Worm (Caenorhabditis elegans) whole organism, L4 larva: ENCODE data around the gene exos-8.

ENCODE experiments used
- D1046.2 ChIP-seq: fragments of 200-800 bp; sonication (Bioruptor generic); IDR thresholded peaks from 2 replicates; pipeline ENCODE4 v1.3.6; 2022; ENCODE audit warnings: missing genetic modification characterization, missing compliant biosample characterization
- F10B5.3 ChIP-seq: sonication (generic microtip); optimal IDR thresholded peaks from 2 replicates; lab custom pipeline; 2016; ENCODE audit warnings: mild to moderate bottlenecking, missing genetic modification characterization, missing compliant biosample characterization
- F26F4.8 ChIP-seq: fragments of 200-800 bp; sonication (Bioruptor generic); conservative IDR thresholded peaks from 2 replicates; pipeline ENCODE4 v1.3.6; 2022; ENCODE audit warnings: missing genetic modification characterization, missing compliant biosample characterization
- F49E8.2 ChIP-seq: sonication (generic microtip); optimal IDR thresholded peaks from 2 replicates; lab custom pipeline; 2016; ENCODE audit warnings: missing compliant biosample characterization, mild to moderate bottlenecking, missing genetic modification characterization, borderline replicate concordance
- R02D3.7 ChIP-seq: fragments of 150-350 bp; sonication (generic microtip); optimal IDR thresholded peaks from 3 replicates; lab custom pipeline; 2014; ENCODE audit warnings: missing biosample characterization, missing genetic modification characterization
- T20F7.1 ChIP-seq: fragments of 200-800 bp; sonication (Bioruptor generic); optimal IDR thresholded peaks from 2 replicates; lab custom pipeline; 2018; ENCODE audit warnings: mild to moderate bottlenecking, missing genetic modification characterization, missing compliant biosample characterization
- T26A8.4 ChIP-seq: fragments of 200-800 bp; sonication (Bioruptor generic); IDR thresholded peaks from 2 replicates; pipeline ENCODE4 v1.3.6; 2022; ENCODE audit warnings: missing genetic modification characterization, missing compliant biosample characterization
- Y48G9A.11 ChIP-seq: fragments of 200-800 bp; sonication (Bioruptor generic); IDR thresholded peaks from 2 replicates; pipeline ENCODE4 v1.3.6; 2022; ENCODE audit warnings: missing genetic modification reagents, missing genetic modification characterization, missing compliant biosample characterization
- Y75B8A.6 ChIP-seq: fragments of 200-800 bp; sonication (Bioruptor generic); IDR thresholded peaks from 2 replicates; pipeline ENCODE4 v1.3.6; 2022; ENCODE audit warnings: missing genetic modification reagents, missing genetic modification characterization, missing compliant biosample characterization
- ZK546.5 ChIP-seq, 2 experiments: sonication (generic microtip); optimal IDR thresholded peaks; 2 replicates each; lab custom pipeline; 2017; ENCODE audit warnings: missing biosample characterization in 2 of 2, missing genetic modification characterization in 2 of 2
- arid-1 ChIP-seq: fragments of 200-800 bp; sonication (Bioruptor generic); conservative IDR thresholded peaks from 2 replicates; pipeline ENCODE4 v1.3.6; 2022; ENCODE audit warnings: missing genetic modification reagents, missing genetic modification characterization, missing compliant biosample characterization
- ceh-20 ChIP-seq: fragments of 200-800 bp; sonication (Bioruptor generic); IDR thresholded peaks from 2 replicates; pipeline ENCODE4 v1.3.6; 2022; ENCODE audit warnings: missing genetic modification reagents, missing genetic modification characterization, missing compliant biosample characterization
- ceh-28 ChIP-seq: fragments of 150-350 bp; optimal IDR thresholded peaks from 2 replicates; lab custom pipeline; 2014; ENCODE audit warnings: missing biosample characterization, missing genetic modification reagents, missing genetic modification characterization
- ceh-82 ChIP-seq: sonication (generic microtip); optimal IDR thresholded peaks from 2 replicates; lab custom pipeline; 2017; ENCODE audit warnings: missing biosample characterization, missing genetic modification characterization
- ctbp-1 ChIP-seq: fragments of 200-800 bp; sonication (Bioruptor generic); IDR thresholded peaks from 2 replicates; pipeline ENCODE4 v1.3.6; 2022; ENCODE audit warnings: missing genetic modification reagents, missing genetic modification characterization, missing compliant biosample characterization
- daf-16 ChIP-seq, 3 experiments: sonication (generic microtip); optimal IDR thresholded peaks; 2 replicates each; lab custom pipeline; 2016 to 2017; ENCODE audit warnings: missing genetic modification characterization in 3 of 3, missing genetic modification reagents in 3 of 3, mild to moderate bottlenecking in 2 of 3, missing compliant biosample characterization in 2 of 3, missing biosample characterization in 1 of 3, moderate library complexity in 1 of 3
- daf-19 ChIP-seq: fragments of 200-800 bp; sonication (Bioruptor generic); conservative IDR thresholded peaks from 2 replicates; pipeline ENCODE4 v1.3.6; 2022; ENCODE audit warnings: missing genetic modification characterization, missing compliant biosample characterization
- dpl-1 ChIP-seq: fragments of 150-350 bp; optimal IDR thresholded peaks from 2 replicates; lab custom pipeline; 2014; ENCODE audit warnings: missing biosample characterization, missing genetic modification reagents, missing genetic modification characterization
- duxl-1 ChIP-seq: sonication (generic microtip); optimal IDR thresholded peaks from 2 replicates; lab custom pipeline; 2016; ENCODE audit warnings: mild to moderate bottlenecking, missing genetic modification characterization, moderate library complexity, missing compliant biosample characterization; ENCODE audit not compliant: poor library complexity
- dve-1 ChIP-seq: sonication (generic microtip); optimal IDR thresholded peaks from 2 replicates; lab custom pipeline; 2017; ENCODE audit warnings: antibody characterized with exemption, mild to moderate bottlenecking, missing genetic modification characterization, missing compliant biosample characterization; ENCODE audit not compliant: insufficient read depth
- egl-43 ChIP-seq: fragments of 200-800 bp; sonication (Bioruptor generic); IDR thresholded peaks from 2 replicates; pipeline ENCODE4 v1.3.6; 2022; ENCODE audit warnings: missing genetic modification reagents, missing genetic modification characterization, missing compliant biosample characterization
- hif-1 ChIP-seq, 2 experiments: sonication (generic microtip); optimal IDR thresholded peaks; 2 replicates each; lab custom pipeline; 2016 to 2017; ENCODE audit warnings: missing compliant biosample characterization in 2 of 2, missing genetic modification characterization in 2 of 2, missing genetic modification reagents in 2 of 2, missing genotype in 2 of 2, mild to moderate bottlenecking in 1 of 2
- hlh-11 ChIP-seq: fragments of 200-800 bp; sonication (Bioruptor generic); optimal IDR thresholded peaks from 2 replicates; lab custom pipeline; 2018; ENCODE audit warnings: mild to moderate bottlenecking, missing genetic modification characterization, missing compliant biosample characterization
- hlh-30 ChIP-seq: sonication (generic microtip); optimal IDR thresholded peaks from 2 replicates; lab custom pipeline; 2017; ENCODE audit warnings: antibody characterized with exemption, mild to moderate bottlenecking, missing genetic modification characterization, missing compliant biosample characterization; ENCODE audit not compliant: insufficient read depth
- hmg-1.1 ChIP-seq: fragments of 200-800 bp; sonication (Bioruptor generic); IDR thresholded peaks from 2 replicates; pipeline ENCODE4 v1.3.6; 2022; ENCODE audit warnings: missing genetic modification reagents, missing genetic modification characterization, missing compliant biosample characterization
- lin-13 ChIP-seq: fragments of 150-350 bp; optimal IDR thresholded peaks from 2 replicates; lab custom pipeline; 2014; ENCODE audit warnings: missing biosample characterization, missing genetic modification reagents, missing genetic modification characterization
- lin-38 ChIP-seq: fragments of 200-800 bp; sonication (Bioruptor generic); IDR thresholded peaks from 2 replicates; pipeline ENCODE4 v1.3.6; 2022; ENCODE audit warnings: missing genetic modification reagents, missing genetic modification characterization, missing compliant biosample characterization
- lir-3 ChIP-seq: sonication (generic microtip); optimal IDR thresholded peaks from 2 replicates; lab custom pipeline; 2016; ENCODE audit warnings: mild to moderate bottlenecking, missing genetic modification characterization, missing compliant biosample characterization
- lsy-2 ChIP-seq, 2 experiments: fragments of 150-350 bp in 1 of 2; sonication (generic microtip) in 1 of 2; optimal IDR thresholded peaks; 2 replicates each; lab custom pipeline; 2014 to 2017; ENCODE audit warnings: missing biosample characterization in 2 of 2, missing genetic modification characterization in 2 of 2
- madf-5 ChIP-seq, 2 experiments: fragments of 200-800 bp; sonication (Bioruptor generic); IDR thresholded peaks; 2 replicates each; pipeline ENCODE4 v1.3.6; 2022; ENCODE audit warnings: missing compliant biosample characterization in 2 of 2, missing genetic modification characterization in 2 of 2
- madf-9 ChIP-seq: fragments of 200-800 bp; sonication (Bioruptor generic); conservative IDR thresholded peaks from 2 replicates; pipeline ENCODE4 v1.3.6; 2022; ENCODE audit warnings: missing genetic modification reagents, missing genetic modification characterization, missing compliant biosample characterization
- mep-1 ChIP-seq: fragments of 150-350 bp; sonication (generic microtip); optimal IDR thresholded peaks from 3 replicates; lab custom pipeline; 2014; ENCODE audit warnings: missing biosample characterization, missing genetic modification characterization
- mes-2 ChIP-seq: sonication (generic microtip); optimal IDR thresholded peaks from 2 replicates; lab custom pipeline; 2016; ENCODE audit warnings: missing genotype, mild to moderate bottlenecking, missing genetic modification characterization, missing compliant biosample characterization; ENCODE audit not compliant: poor library complexity, severe bottlenecking
- mxl-2 ChIP-seq: fragments of 200-800 bp; sonication (Bioruptor generic); conservative IDR thresholded peaks from 2 replicates; pipeline ENCODE4 v1.3.6; 2022; ENCODE audit warnings: missing genetic modification reagents, missing genetic modification characterization, missing compliant biosample characterization
- mxl-3 ChIP-seq: fragments of 200-800 bp; sonication (Bioruptor generic); optimal IDR thresholded peaks from 2 replicates; lab custom pipeline; 2018; ENCODE audit warnings: mild to moderate bottlenecking, missing genetic modification characterization, missing compliant biosample characterization
- nhr-10 ChIP-seq: fragments of 150-350 bp; optimal IDR thresholded peaks from 2 replicates; lab custom pipeline; 2014; ENCODE audit warnings: missing biosample characterization, missing genetic modification characterization
- nhr-11 ChIP-seq: fragments of 150-350 bp; optimal IDR thresholded peaks from 2 replicates; lab custom pipeline; 2014; ENCODE audit warnings: missing biosample characterization, missing genetic modification characterization
- nhr-25 ChIP-seq: sonication (generic microtip); optimal IDR thresholded peaks from 2 replicates; lab custom pipeline; 2017; ENCODE audit warnings: missing genetic modification characterization, mild to moderate bottlenecking, missing compliant biosample characterization, antibody characterized with exemption, moderate library complexity, borderline replicate concordance; ENCODE audit not compliant: insufficient read depth
- nhr-28 ChIP-seq: fragments of 150-350 bp; optimal IDR thresholded peaks from 2 replicates; lab custom pipeline; 2014; ENCODE audit warnings: missing biosample characterization, missing genetic modification characterization
- nhr-41 ChIP-seq: fragments of 200-800 bp; sonication (Bioruptor generic); IDR thresholded peaks from 2 replicates; pipeline ENCODE4 v1.3.6; 2022; ENCODE audit warnings: missing genetic modification reagents, missing genetic modification characterization, missing compliant biosample characterization
- nhr-77 ChIP-seq: fragments of 150-350 bp; optimal IDR thresholded peaks from 2 replicates; lab custom pipeline; 2014; ENCODE audit warnings: missing biosample characterization, missing genetic modification characterization
- pha-4 ChIP-seq, 2 experiments: fragments of 150-350 bp in 1 of 2; fragments of 200-800 bp in 1 of 2; sonication (Bioruptor generic) in 1 of 2; IDR thresholded peaks in 1 of 2; optimal IDR thresholded peaks in 1 of 2; 2 replicates each; pipeline versions ENCODE4 v1.3.6 to Lab custom; 2014 to 2022; ENCODE audit warnings: missing genetic modification characterization in 2 of 2, missing genetic modification reagents in 2 of 2, missing biosample characterization in 1 of 2, missing compliant biosample characterization in 1 of 2
- rbr-2 ChIP-seq: sonication (generic microtip); optimal IDR thresholded peaks from 2 replicates; lab custom pipeline; 2016; ENCODE audit warnings: missing genotype, missing genetic modification characterization, missing compliant biosample characterization
- snpc-1.2 ChIP-seq: fragments of 200-800 bp; sonication (Bioruptor generic); IDR thresholded peaks from 2 replicates; pipeline ENCODE4 v1.3.6; 2022; ENCODE audit warnings: missing genetic modification reagents, missing genetic modification characterization, missing compliant biosample characterization
- snpc-4 ChIP-seq: fragments of 150-350 bp; optimal IDR thresholded peaks from 2 replicates; lab custom pipeline; 2014; ENCODE audit warnings: missing biosample characterization, missing genetic modification characterization
- tra-1 ChIP-seq: fragments of 200-800 bp; sonication (Bioruptor generic); IDR thresholded peaks from 2 replicates; pipeline ENCODE4 v1.3.6; 2022; ENCODE audit warnings: missing genetic modification reagents, missing genetic modification characterization, missing compliant biosample characterization
- vab-7 ChIP-seq: fragments of 200-800 bp; sonication (Bioruptor generic); IDR thresholded peaks from 2 replicates; pipeline ENCODE4 v1.3.6; 2022; ENCODE audit warnings: missing genetic modification reagents, missing genetic modification characterization, missing compliant biosample characterization
- ztf-11 ChIP-seq: fragments of 150-350 bp; optimal IDR thresholded peaks from 2 replicates; lab custom pipeline; 2014; ENCODE audit warnings: missing biosample characterization, missing genetic modification characterization

exos-8 gene

DNA sequence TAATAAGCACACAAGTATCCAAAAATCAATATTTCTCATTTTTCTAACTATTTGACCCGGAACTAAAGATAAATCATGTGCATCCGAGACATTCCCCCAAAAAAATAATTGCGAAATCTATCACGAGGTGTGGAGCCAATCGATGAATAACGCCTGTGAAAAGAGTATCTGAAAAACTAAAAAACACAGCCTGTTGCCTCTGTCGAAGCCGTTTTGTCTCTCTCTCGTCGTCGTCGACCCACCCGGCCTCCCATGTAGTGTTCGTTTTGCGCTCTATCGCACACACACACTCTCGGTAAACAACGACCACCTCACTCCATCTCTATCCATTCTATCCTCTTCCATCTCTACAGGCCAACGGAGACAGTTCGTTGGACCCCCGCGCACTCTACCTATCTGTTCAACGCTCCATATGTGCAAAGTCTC lies 41.3 kb downstream of the exos-8 start:
- no peak for TF ChIP-seq ceh-82 (tag; lab: Kevin White, UChicago)
- peak; percentile 70 for TF ChIP-seq nhr-11
- 0 out of 2 replicates have a peak, but pooled peaks have one; percentile 33 for TF ChIP-seq tra-1 (GFP tag; lab: Robert Waterston, UW)
- TF ChIP-seq D1046.2 (GFP tag; lab: Robert Waterston, UW), result peak; percentile 77; the same call in 1 of the 2 replicates
- peak; percentile 68 for TF ChIP-seq mep-1 (tag; lab: Kevin White, UChicago)
- TF ChIP-seq ctbp-1, result peak; percentile 69
- TF ChIP-seq nhr-25, result peak; percentile 17
- peak in 1 of 2 experiments; percentile 57 for TF ChIP-seq daf-16 (GFP tag; optimal IDR thresholded peaks at IDR 0.05; lab: Kevin White, UChicago)
- TF ChIP-seq daf-16 (tag; optimal IDR thresholded peaks at IDR 0.05; lab: Kevin White, UChicago), result peak; percentile 20
- peak; percentile 49 for TF ChIP-seq T20F7.1 (GFP tag; lab: Kevin White, UChicago)
- TF ChIP-seq F10B5.3 (tag; lab: Kevin White, UChicago), result no peak
- TF ChIP-seq snpc-4, result no peak
- TF ChIP-seq lin-38 (GFP tag; lab: Robert Waterston, UW), result peak; percentile 56
- TF ChIP-seq duxl-1, result no peak
- TF ChIP-seq vab-7 (GFP tag; lab: Robert Waterston, UW), result no peak
- TF ChIP-seq ceh-20 (GFP tag; lab: Robert Waterston, UW), result peak; percentile 77
- 0 out of 2 replicates have a peak, but pooled peaks have one; percentile 50 for TF ChIP-seq T26A8.4
- TF ChIP-seq hlh-30 (tag; lab: Kevin White, UChicago), result peak; percentile 95
- TF ChIP-seq dpl-1 (GFP tag; lab: Kevin White, UChicago), result peak; percentile 55
- peak in 1 of 2 experiments; percentile 61 for TF ChIP-seq hif-1 (tag; optimal IDR thresholded peaks at IDR 0.05; lab: Kevin White, UChicago)
- TF ChIP-seq madf-9, result 0 out of 2 replicates have a peak, but pooled peaks have one; percentile 23
- no peak for TF ChIP-seq ztf-11 (tag; lab: Kevin White, UChicago)
- no peak for TF ChIP-seq Y75B8A.6 (GFP tag; lab: Robert Waterston, UW)
- 0 out of 2 replicates have a peak, but pooled peaks have one; percentile 40 for TF ChIP-seq arid-1 (GFP tag; lab: Robert Waterston, UW)
- no peak for TF ChIP-seq Y48G9A.11 (GFP tag; lab: Robert Waterston, UW)
- peak; percentile 34 for TF ChIP-seq ceh-28 (tag; lab: Kevin White, UChicago)
- TF ChIP-seq lsy-2 (tag; optimal IDR thresholded peaks at IDR 0.05; lab: Kevin White, UChicago), result peak; percentile 25 to 80
- no peak for TF ChIP-seq nhr-41
- TF ChIP-seq hmg-1.1 (GFP tag; lab: Robert Waterston, UW), result peak; percentile 68
- TF ChIP-seq ZK546.5 (tag; optimal IDR thresholded peaks at IDR 0.05; lab: Kevin White, UChicago), result no peak
- TF ChIP-seq egl-43 (GFP tag; lab: Robert Waterston, UW), result peak; percentile 58; the same call in 1 of the 2 replicates
- TF ChIP-seq pha-4 (GFP tag; IDR thresholded peaks at IDR 0.05; lab: Robert Waterston, UW), result no peak
- TF ChIP-seq pha-4 (tag; optimal IDR thresholded peaks at IDR 0.05; lab: Kevin White, UChicago), result peak; percentile 50
- peak; percentile 75 for TF ChIP-seq mxl-3 (GFP tag; lab: Kevin White, UChicago)
- TF ChIP-seq R02D3.7 (tag; lab: Kevin White, UChicago), result no peak
- no peak for TF ChIP-seq nhr-77 (tag; lab: Kevin White, UChicago)
- no peak for TF ChIP-seq F26F4.8
- no peak for TF ChIP-seq madf-5 (GFP tag; IDR thresholded peaks at IDR 0.05; lab: Robert Waterston, UW)
- TF ChIP-seq lin-13 (GFP tag; lab: Kevin White, UChicago), result peak; percentile 40
- TF ChIP-seq F49E8.2 (tag; lab: Kevin White, UChicago), result no peak
- peak; percentile 47 for TF ChIP-seq mes-2
- TF ChIP-seq lir-3 (tag; lab: Kevin White, UChicago), result no peak
- peak; percentile 27 for TF ChIP-seq dve-1
- TF ChIP-seq nhr-10 (tag; lab: Kevin White, UChicago), result no peak
- no peak for TF ChIP-seq mxl-2 (GFP tag; lab: Robert Waterston, UW)
- peak; percentile 80 for TF ChIP-seq nhr-28 (tag; lab: Kevin White, UChicago)
- no peak for TF ChIP-seq daf-19 (GFP tag; lab: Robert Waterston, UW)
- peak; percentile 69 for TF ChIP-seq hlh-11
- TF ChIP-seq rbr-2, result peak; percentile 52
- TF ChIP-seq snpc-1.2 (GFP tag; lab: Robert Waterston, UW), result no peak
